Fruit fly (Drosophila melanogaster) whole organism, adult: Measurements from ENCODE around the gene CG11436.

Source experiments
- CG11617 ChIP-seq: fragments of 200-800 bp; sonication (Bioruptor generic); optimal IDR thresholded peaks from 2 replicates; lab custom pipeline; 2017; ENCODE audit warnings: mild to moderate bottlenecking, missing biosample characterization, missing genetic modification reagents, missing genetic modification characterization
- CG12768 ChIP-seq: fragments of 200-800 bp; sonication (Bioruptor generic); optimal IDR thresholded peaks from 2 replicates; lab custom pipeline; 2017; ENCODE audit warnings: missing biosample characterization, missing genetic modification characterization, mild to moderate bottlenecking, moderate library complexity, missing genetic modification reagents
- CG14711 ChIP-seq: fragments of 200-800 bp; sonication (Bioruptor generic); optimal IDR thresholded peaks from 2 replicates; lab custom pipeline; 2018; ENCODE audit warnings: missing biosample characterization, mild to moderate bottlenecking, missing genetic modification characterization, moderate library complexity
- CG1620 ChIP-seq: fragments of 200-800 bp; sonication (Bioruptor generic); optimal IDR thresholded peaks from 2 replicates; lab custom pipeline; 2016; ENCODE audit warnings: missing biosample characterization, missing genetic modification characterization
- CG33017 ChIP-seq: fragments of 200-800 bp; sonication (Bioruptor generic); optimal IDR thresholded peaks from 2 replicates; lab custom pipeline; 2018; ENCODE audit warnings: missing biosample characterization, mild to moderate bottlenecking, missing genetic modification characterization, moderate library complexity
- CG5204 ChIP-seq: fragments of 200-800 bp; sonication (Bioruptor generic); optimal IDR thresholded peaks from 2 replicates; lab custom pipeline; 2016; ENCODE audit warnings: missing biosample characterization, missing genetic modification characterization
- CG7045 ChIP-seq: fragments of 200-800 bp; sonication (Bioruptor generic); optimal IDR thresholded peaks from 2 replicates; lab custom pipeline; 2017; ENCODE audit warnings: missing biosample characterization, mild to moderate bottlenecking, missing genetic modification characterization
- CG7101 ChIP-seq: fragments of 200-800 bp; sonication (Bioruptor generic); optimal IDR thresholded peaks from 2 replicates; lab custom pipeline; 2018; ENCODE audit warnings: missing biosample characterization, mild to moderate bottlenecking, missing genetic modification characterization, moderate library complexity
- Clk ChIP-seq: fragments of 200-800 bp; sonication (Bioruptor generic); optimal IDR thresholded peaks from 2 replicates; lab custom pipeline; 2017; ENCODE audit warnings: missing biosample characterization, missing genetic modification characterization
- Crg-1 ChIP-seq: fragments of 200-800 bp; sonication (Bioruptor generic); optimal IDR thresholded peaks from 2 replicates; lab custom pipeline; 2016; ENCODE audit warnings: missing biosample characterization, missing genetic modification characterization
- Hr96 ChIP-seq: fragments of 200-800 bp; sonication (Bioruptor generic); optimal IDR thresholded peaks from 2 replicates; lab custom pipeline; 2016; ENCODE audit warnings: missing biosample characterization, missing genetic modification characterization
- Mnt ChIP-seq: fragments of 200-800 bp; sonication (Bioruptor generic); optimal IDR thresholded peaks from 2 replicates; lab custom pipeline; 2016; ENCODE audit warnings: missing biosample characterization, mild to moderate bottlenecking, missing genetic modification characterization
- bab1 ChIP-seq: fragments of 200-800 bp; sonication (Bioruptor generic); optimal IDR thresholded peaks from 3 replicates; lab custom pipeline; 2019; ENCODE audit warnings: missing biosample characterization, mild to moderate bottlenecking, missing genetic modification characterization, moderate library complexity
- cic ChIP-seq: fragments of 200-800 bp; sonication (Bioruptor generic); optimal IDR thresholded peaks from 2 replicates; lab custom pipeline; 2017; ENCODE audit warnings: missing biosample characterization, mild to moderate bottlenecking, missing genetic modification characterization, moderate library complexity
- cnc ChIP-seq, 2 experiments: fragments of >200 bp; optimal IDR thresholded peaks; 2 replicates each; lab custom pipeline; 2017
- kay ChIP-seq: fragments of 200-800 bp; sonication (Bioruptor generic); peaks from one replicate; lab custom pipeline; 2016; ENCODE audit warnings: missing biosample characterization, missing genetic modification characterization, borderline replicate concordance
- ovo ChIP-seq: fragments of 200-800 bp; sonication (Bioruptor generic); optimal IDR thresholded peaks from 2 replicates; lab custom pipeline; 2016; ENCODE audit warnings: missing biosample characterization, missing genetic modification characterization
- pad ChIP-seq: fragments of 200-800 bp; sonication (Bioruptor generic); optimal IDR thresholded peaks from 3 replicates; lab custom pipeline; 2017; ENCODE audit warnings: missing biosample characterization, missing genetic modification characterization, mild to moderate bottlenecking, moderate library complexity, missing genetic modification reagents
- tj ChIP-seq: fragments of 200-800 bp; sonication (Bioruptor generic); optimal IDR thresholded peaks from 3 replicates; lab custom pipeline; 2017; ENCODE audit warnings: missing biosample characterization, mild to moderate bottlenecking, missing genetic modification characterization, moderate library complexity
- toe ChIP-seq: fragments of 200-800 bp; sonication (Bioruptor generic); optimal IDR thresholded peaks from 2 replicates; lab custom pipeline; 2016; ENCODE audit warnings: missing biosample characterization, missing genetic modification characterization

CG11436 gene

dm6 chrX:4551717-4552116 is at the start of gene CG11436, which contains the start of gene CG3527:
Gene CG11436 (minus strand): TSS chrX:4551878.
Gene CG3527 (plus strand): TSS chrX:4551973.
- TF ChIP-seq Mnt (GFP tag; lab: Kevin White, UChicago) (peak; percentile 35), cic (GFP tag; lab: Kevin White, UChicago) (no peak), Hr96 (GFP tag; lab: Kevin White, UChicago) (no peak), CG11617 (GFP tag; lab: Kevin White, UChicago) (no peak), tj (no peak), CG12768 (GFP tag; lab: Kevin White, UChicago) (no peak), ovo (no peak), CG7101 (no peak), CG5204 (GFP tag; lab: Kevin White, UChicago) (no peak), CG33017 (no peak), bab1 (GFP tag; lab: Kevin White, UChicago) (peak; percentile 1), CG7045 (no peak)

- TF ChIP-seq cic (GFP tag; lab: Kevin White, UChicago), result no peak
- TF ChIP-seq tj, result no peak
- TF ChIP-seq cnc (optimal IDR thresholded peaks at IDR 0.05; lab: Kevin White, UChicago), result no peak
- TF ChIP-seq ovo, result no peak
- TF ChIP-seq CG33017, result no peak
- TF ChIP-seq CG1620, result no peak
- TF ChIP-seq Clk (GFP tag; lab: Kevin White, UChicago), result no peak
Measured at dm6 chrX:4599897-4600469, 48.3 kb upstream of the CG11436 start.

- TF ChIP-seq CG33017, result no peak
- TF ChIP-seq kay (GFP tag; lab: Kevin White, UChicago), result peak; percentile 23
Measured at dm6 chrX:4596467-4597183, 44.9 kb upstream of the CG11436 start.

dm6 chrX:4592258-4592657 is 40.6 kb upstream of the CG11436 start:
- no peak for TF ChIP-seq toe (GFP tag; lab: Kevin White, UChicago)
- no peak for TF ChIP-seq Clk (GFP tag; lab: Kevin White, UChicago)
- TF ChIP-seq CG14711 (tag; lab: Kevin White, UChicago), result no peak
- TF ChIP-seq CG7045, result no peak
- TF ChIP-seq kay (GFP tag; lab: Kevin White, UChicago), result no peak
- no peak for TF ChIP-seq CG12768 (GFP tag; lab: Kevin White, UChicago)
- TF ChIP-seq CG5204 (GFP tag; lab: Kevin White, UChicago), result no peak
- TF ChIP-seq Hr96 (GFP tag; lab: Kevin White, UChicago), result no peak
- TF ChIP-seq Crg-1 (GFP tag; lab: Kevin White, UChicago), result no peak
- TF ChIP-seq CG33017, result no peak
- no peak for TF ChIP-seq CG7101
- TF ChIP-seq bab1 (GFP tag; lab: Kevin White, UChicago), result no peak
- no peak for TF ChIP-seq CG1620
- TF ChIP-seq tj, result no peak
- TF ChIP-seq cic (GFP tag; lab: Kevin White, UChicago), result no peak
- no peak for TF ChIP-seq Mnt (GFP tag; lab: Kevin White, UChicago)

- no peak for TF ChIP-seq Crg-1 (GFP tag; lab: Kevin White, UChicago)
- no peak for TF ChIP-seq kay (GFP tag; lab: Kevin White, UChicago)
- TF ChIP-seq Hr96 (GFP tag; lab: Kevin White, UChicago), result no peak
- peak; percentile 28 for TF ChIP-seq bab1 (GFP tag; lab: Kevin White, UChicago)
- no peak for TF ChIP-seq CG1620
- no peak for TF ChIP-seq cic (GFP tag; lab: Kevin White, UChicago)
- no peak for TF ChIP-seq CG12768 (GFP tag; lab: Kevin White, UChicago)
- TF ChIP-seq ovo, result no peak
- no peak for TF ChIP-seq CG7045
- no peak for TF ChIP-seq Mnt (GFP tag; lab: Kevin White, UChicago)
- TF ChIP-seq tj, result peak; percentile 55
- no peak for TF ChIP-seq CG11617 (GFP tag; lab: Kevin White, UChicago)
Measured at dm6 chrX:4590772-4591064, 39.0 kb upstream of the CG11436 start.

dm6 chrX:4589951-4590771 is 38.5 kb upstream of the CG11436 start:
- TF ChIP-seq CG7045 (no peak), CG1620 (no peak), cic (GFP tag; lab: Kevin White, UChicago) (no peak), CG14711 (tag; lab: Kevin White, UChicago) (no peak), Hr96 (GFP tag; lab: Kevin White, UChicago) (no peak), CG11617 (GFP tag; lab: Kevin White, UChicago) (peak; percentile 3), CG33017 (no peak), pad (GFP tag; lab: Kevin White, UChicago) (peak; percentile 32), CG7101 (peak; percentile 18), bab1 (GFP tag; lab: Kevin White, UChicago) (peak; percentile 78), cnc (optimal IDR thresholded peaks at IDR 0.05; lab: Kevin White, UChicago) (no peak), Mnt (GFP tag; lab: Kevin White, UChicago) (no peak), ovo (no peak), toe (GFP tag; lab: Kevin White, UChicago) (no peak)
